Worm (Caenorhabditis elegans): ENCODE measurements around the gene C28A5.2.

The C28A5.2 gene

DNA sequence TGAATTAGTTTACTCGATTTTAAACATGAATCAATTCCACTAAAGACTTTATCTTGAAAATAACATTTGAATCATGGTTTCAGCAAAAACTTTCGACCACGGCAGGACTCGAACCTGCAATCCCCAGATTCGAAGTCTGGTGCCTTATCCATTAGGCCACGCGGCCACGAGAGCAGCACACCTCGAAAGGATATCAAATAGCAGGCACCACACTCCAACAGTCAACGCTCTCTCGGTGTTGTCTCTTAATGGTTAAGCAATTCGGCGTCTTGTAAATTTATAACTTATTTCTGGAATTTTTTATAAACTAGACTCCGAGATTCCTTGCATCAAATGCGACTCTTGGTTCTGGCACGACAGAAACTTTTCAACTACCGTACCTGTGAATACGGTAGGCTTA lies 31.4 kb upstream of the C28A5.2 start (continued):
- peak; percentile 79 for TF ChIP-seq nhr-25 (tag; optimal IDR thresholded peaks at IDR 0.05; ENCODE audit: borderline replicate concordance, insufficient read depth)
- TF ChIP-seq daf-8 (GFP tag; IDR thresholded peaks at IDR 0.05) = no peak; the same call in 1 of the 2 replicates
- TF ChIP-seq zip-2 (tag; optimal IDR thresholded peaks at IDR 0.05) = no peak
- TF ChIP-seq ceh-82 (tag; optimal IDR thresholded peaks at IDR 0.05) = no peak
- peak; percentile 64 for TF ChIP-seq ztf-7 (tag; optimal IDR thresholded peaks at IDR 0.05)
- TF ChIP-seq nhr-102 (tag; optimal IDR thresholded peaks at IDR 0.05) = peak; percentile 90
- peak; percentile 57 for TF ChIP-seq rbr-2 (tag; optimal IDR thresholded peaks at IDR 0.05)
- TF ChIP-seq snpc-4 (tag; optimal IDR thresholded peaks at IDR 0.05) = no peak
- TF ChIP-seq hif-1 (tag; optimal IDR thresholded peaks at IDR 0.05) = peak in 1 of 2 experiments; percentile 55
- TF ChIP-seq lin-13 (GFP tag; optimal IDR thresholded peaks at IDR 0.05) = peak; percentile 64
- TF ChIP-seq ceh-28 (tag; optimal IDR thresholded peaks at IDR 0.05) = no peak
- TF ChIP-seq unc-39 (tag; optimal IDR thresholded peaks at IDR 0.05) = no peak
- no peak for TF ChIP-seq ceh-32 (tag; optimal IDR thresholded peaks at IDR 0.05; ENCODE audit: poor library complexity)
- peak; percentile 82 for TF ChIP-seq spr-1 (tag; optimal IDR thresholded peaks at IDR 0.05)
- no peak for TF ChIP-seq T20F7.1 (GFP tag; optimal IDR thresholded peaks at IDR 0.05)
- TF ChIP-seq F26F4.8 (GFP tag; conservative IDR thresholded peaks at IDR 0.05) = peak; percentile 78; the same call in 1 of the 2 replicates
- no peak for TF ChIP-seq nhr-237 (tag; optimal IDR thresholded peaks at IDR 0.05)
- TF ChIP-seq hmg-1.1 (GFP tag; IDR thresholded peaks at IDR 0.05) = peak; percentile 75
- peak; percentile 67 for TF ChIP-seq dve-1 (tag; optimal IDR thresholded peaks at IDR 0.05; ENCODE audit: insufficient read depth)
- peak; percentile 41 for TF ChIP-seq F37D6.2 (tag; optimal IDR thresholded peaks at IDR 0.05)
- TF ChIP-seq F10B5.3 (tag; optimal IDR thresholded peaks at IDR 0.05) = peak; percentile 45
- 0 out of 2 replicates have a peak, but pooled peaks have one; percentile 36 for TF ChIP-seq nhr-41 (GFP tag; IDR thresholded peaks at IDR 0.05)
- no peak for TF ChIP-seq fos-1 (tag; optimal IDR thresholded peaks at IDR 0.05)
- no peak for TF ChIP-seq ZK337.2 (GFP tag; IDR thresholded peaks at IDR 0.05)
- TF ChIP-seq zag-1 (tag; optimal IDR thresholded peaks at IDR 0.05) = no peak
- peak; percentile 59 for TF ChIP-seq lir-3 (tag; optimal IDR thresholded peaks at IDR 0.05)
- peak; percentile 77 for TF ChIP-seq tra-1 (GFP tag; IDR thresholded peaks at IDR 0.05)
- TF ChIP-seq attf-4 (tag; optimal IDR thresholded peaks at IDR 0.05) = no peak
- no peak for TF ChIP-seq zip-11 (GFP tag; IDR thresholded peaks at IDR 0.05)
- TF ChIP-seq lin-38 (GFP tag; IDR thresholded peaks at IDR 0.05) = peak; percentile 77
- peak; percentile 80 for TF ChIP-seq nhr-48 (tag; optimal IDR thresholded peaks at IDR 0.05)
- TF ChIP-seq ctbp-1 (GFP tag; IDR thresholded peaks at IDR 0.05) = peak; percentile 87
- TF ChIP-seq mxl-3 (GFP tag; optimal IDR thresholded peaks at IDR 0.05) = no peak
- peak; percentile 75 for TF ChIP-seq pha-4 (GFP tag; IDR thresholded peaks at IDR 0.05)
- TF ChIP-seq pha-4 (tag; optimal IDR thresholded peaks at IDR 0.05) = no peak
- no peak for TF ChIP-seq fkh-10 (GFP tag; optimal IDR thresholded peaks at IDR 0.05)
- no peak for TF ChIP-seq ceh-20 (GFP tag; IDR thresholded peaks at IDR 0.05)
- peak; percentile 45 for TF ChIP-seq unc-130 (GFP tag; optimal IDR thresholded peaks at IDR 0.05)
- TF ChIP-seq nhr-10 (tag; optimal IDR thresholded peaks at IDR 0.05) = no peak
- TF ChIP-seq madf-5 (GFP tag; IDR thresholded peaks at IDR 0.05) = peak; percentile 29 to 88; a peak in 3 of 4 replicates
- TF ChIP-seq zfp-3 (GFP tag; conservative IDR thresholded peaks at IDR 0.05) = peak; percentile 83
- no peak for TF ChIP-seq tag-97 (GFP tag; IDR thresholded peaks at IDR 0.05)
- TF ChIP-seq saeg-2 (GFP tag; IDR thresholded peaks at IDR 0.05) = peak; percentile 48; the same call in 1 of the 2 replicates
- peak; percentile 65; the same call in 1 of the 2 replicates for TF ChIP-seq dmd-9 (GFP tag; IDR thresholded peaks at IDR 0.05)
- no peak for TF ChIP-seq nhr-77 (tag; optimal IDR thresholded peaks at IDR 0.05)
- no peak for TF ChIP-seq mdl-1 (tag; optimal IDR thresholded peaks at IDR 0.05)
- peak; percentile 81 for TF ChIP-seq mdt-29 (GFP tag; IDR thresholded peaks at IDR 0.05)
- TF ChIP-seq D1046.2 (GFP tag; IDR thresholded peaks at IDR 0.05) = peak; percentile 78
- peak; percentile 52; the same call in 1 of the 2 replicates for TF ChIP-seq madf-9 (GFP tag; conservative IDR thresholded peaks at IDR 0.05)
- TF ChIP-seq spr-3 (GFP tag; optimal IDR thresholded peaks at IDR 0.05) = peak; percentile 84
- peak; percentile 67 to 78 for TF ChIP-seq daf-16 (GFP tag; optimal IDR thresholded peaks at IDR 0.05)
- peak; percentile 57 for TF ChIP-seq daf-16 (tag; optimal IDR thresholded peaks at IDR 0.05)
